Worm (Caenorhabditis elegans): ENCODE results near the gene itr-1.

DNA sequence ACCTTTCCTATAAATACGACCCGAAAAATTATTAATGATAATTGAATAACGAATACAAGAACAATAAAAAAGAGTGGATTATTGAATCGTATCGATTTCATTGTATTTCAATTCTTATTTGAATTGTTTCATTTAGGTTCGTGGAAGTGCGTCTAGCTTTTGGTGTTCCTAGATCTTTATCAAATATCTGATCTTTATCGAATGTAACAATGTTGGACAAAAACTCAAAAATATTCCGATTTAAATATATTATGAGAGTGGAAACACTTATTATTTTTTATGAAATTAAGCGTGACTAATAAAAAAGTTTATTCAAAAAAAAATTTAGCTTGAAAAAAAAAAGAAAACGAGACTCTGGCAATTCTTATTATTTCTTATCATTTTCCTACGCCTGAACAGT lies 57.0 kb downstream of the itr-1 start, which contains the start of the genes C50F7.9 and C50F7.3:
- TF ChIP-seq nhr-237 (tag; optimal IDR thresholded peaks at IDR 0.05), result no peak
- no peak for TF ChIP-seq hmg-11 (tag; optimal IDR thresholded peaks at IDR 0.05)
- TF ChIP-seq mdl-1 (tag; optimal IDR thresholded peaks at IDR 0.05), result no peak
- TF ChIP-seq ztf-4 (tag; optimal IDR thresholded peaks at IDR 0.05), result no peak
- TF ChIP-seq nhr-77 (tag; optimal IDR thresholded peaks at IDR 0.05), result no peak

All from whole organism, L3 larva.